Fruit fly (Drosophila melanogaster) whole organism, embryonic: ENCODE data around the gene aos.

Source experiments
- BtbVII ChIP-seq: fragments of 200-800 bp; sonication (Bioruptor generic); optimal IDR thresholded peaks from 3 replicates; lab custom pipeline; 2017; ENCODE audit warnings: missing biosample characterization, mild to moderate bottlenecking, missing genetic modification characterization
- CG10462 ChIP-seq: fragments of 200-800 bp; sonication (Bioruptor generic); optimal IDR thresholded peaks from 2 replicates; lab custom pipeline; 2016; ENCODE audit warnings: missing biosample characterization, missing genetic modification characterization
- CG11456 ChIP-seq: fragments of 200-800 bp; sonication (Bioruptor generic); IDR thresholded peaks from 3 replicates; pipeline ENCODE4 v1.3.6; 2022; ENCODE audit warnings: missing biosample characterization, missing genetic modification characterization
- CG12744 ChIP-seq: fragments of 200-800 bp; sonication (Bioruptor generic); optimal IDR thresholded peaks from 2 replicates; lab custom pipeline; 2016; ENCODE audit warnings: missing biosample characterization, missing genetic modification characterization
- CG14710 ChIP-seq: fragments of 200-800 bp; sonication (Bioruptor generic); optimal IDR thresholded peaks from 3 replicates; lab custom pipeline; 2019; ENCODE audit warnings: missing biosample characterization, mild to moderate bottlenecking, missing genetic modification characterization, moderate library complexity
- CG15011 ChIP-seq: fragments of 200-800 bp; sonication (Bioruptor generic); optimal IDR thresholded peaks from 3 replicates; lab custom pipeline; 2018; ENCODE audit warnings: missing biosample characterization, mild to moderate bottlenecking, missing genetic modification characterization
- CG1529 ChIP-seq: fragments of 200-800 bp; sonication (Bioruptor generic); optimal IDR thresholded peaks from 3 replicates; lab custom pipeline; 2018; ENCODE audit warnings: missing biosample characterization, missing genetic modification characterization
- CG15514 ChIP-seq: fragments of 200-800 bp; sonication (Bioruptor generic); optimal IDR thresholded peaks from 3 replicates; lab custom pipeline; 2017; ENCODE audit warnings: missing biosample characterization, missing genetic modification characterization, mild to moderate bottlenecking, moderate library complexity, missing genetic modification reagents
- CG16813 ChIP-seq: fragments of 200-800 bp; sonication (Bioruptor generic); IDR thresholded peaks from 3 replicates; pipeline ENCODE4 v1.3.6; 2022; ENCODE audit warnings: missing biosample characterization, missing genetic modification characterization; ENCODE audit not compliant: partially characterized antibody
- CG17359 ChIP-seq: fragments of 200-800 bp; sonication (Bioruptor generic); optimal IDR thresholded peaks from 3 replicates; lab custom pipeline; 2018; ENCODE audit warnings: missing biosample characterization, mild to moderate bottlenecking, missing genetic modification characterization, moderate library complexity
- CG17568 ChIP-seq: fragments of 200-800 bp; sonication (Bioruptor generic); optimal IDR thresholded peaks from 2 replicates; lab custom pipeline; 2018; ENCODE audit warnings: missing biosample characterization, mild to moderate bottlenecking, missing genetic modification characterization, moderate library complexity
- CG2116 ChIP-seq: fragments of 200-800 bp; sonication (Bioruptor generic); optimal IDR thresholded peaks from 3 replicates; lab custom pipeline; 2018; ENCODE audit warnings: missing biosample characterization, mild to moderate bottlenecking, missing genetic modification characterization
- CG2199 ChIP-seq: fragments of 200-800 bp; sonication (Bioruptor generic); IDR thresholded peaks from 3 replicates; pipeline ENCODE4 v1.3.6; 2022; ENCODE audit warnings: missing biosample characterization, missing genetic modification characterization
- CG30020 ChIP-seq: fragments of 200-800 bp; optimal IDR thresholded peaks from 2 replicates; lab custom pipeline; 2019; ENCODE audit warnings: missing biosample characterization, mild to moderate bottlenecking, missing genetic modification characterization, moderate library complexity
- CG3065 ChIP-seq: fragments of 200-800 bp; sonication (Bioruptor generic); optimal IDR thresholded peaks from 2 replicates; lab custom pipeline; 2016; ENCODE audit warnings: missing biosample characterization, missing genetic modification characterization
- CG3163 ChIP-seq: fragments of 200-800 bp; sonication (Bioruptor generic); optimal IDR thresholded peaks from 3 replicates; lab custom pipeline; 2016; ENCODE audit warnings: missing biosample characterization, missing genetic modification characterization
- CG3281 ChIP-seq: fragments of 200-800 bp; sonication (Bioruptor generic); optimal IDR thresholded peaks from 3 replicates; lab custom pipeline; 2017; ENCODE audit warnings: missing biosample characterization, mild to moderate bottlenecking, missing genetic modification characterization
- CG42726 ChIP-seq: fragments of 200-800 bp; sonication (Bioruptor generic); IDR thresholded peaks from 2 replicates; pipeline ENCODE4 v1.3.6; 2022; ENCODE audit warnings: missing biosample characterization, missing genetic modification characterization; ENCODE audit not compliant: partially characterized antibody
- CG6254 ChIP-seq: fragments of 200-800 bp; sonication (Bioruptor generic); optimal IDR thresholded peaks from 3 replicates; lab custom pipeline; 2017; ENCODE audit warnings: mild to moderate bottlenecking, missing biosample characterization, missing genetic modification reagents, missing genetic modification characterization
- CG7839 ChIP-seq: fragments of 200-800 bp; sonication (Bioruptor generic); optimal IDR thresholded peaks from 3 replicates; lab custom pipeline; 2018; ENCODE audit warnings: missing biosample characterization, mild to moderate bottlenecking, missing genetic modification characterization, moderate library complexity
- CG9437 ChIP-seq: fragments of 200-800 bp; sonication (Bioruptor generic); optimal IDR thresholded peaks from 2 replicates; lab custom pipeline; 2018; ENCODE audit warnings: missing biosample characterization, mild to moderate bottlenecking, missing genetic modification characterization
- D19B ChIP-seq: fragments of 200-800 bp; sonication (Bioruptor generic); optimal IDR thresholded peaks from 2 replicates; lab custom pipeline; 2017; ENCODE audit warnings: missing biosample characterization, mild to moderate bottlenecking, missing genetic modification characterization
- Dip2 ChIP-seq: fragments of 200-800 bp; sonication (Bioruptor generic); IDR thresholded peaks from 2 replicates; pipeline ENCODE4 v1.3.6; 2022; ENCODE audit warnings: missing biosample characterization, missing genetic modification characterization
- E2f2 ChIP-seq: fragments of 200-800 bp; sonication (Bioruptor generic); IDR thresholded peaks from 2 replicates; pipeline ENCODE4 v1.3.6; 2022; ENCODE audit warnings: missing biosample characterization, missing genetic modification characterization
- Ets97D ChIP-seq: fragments of 200-800 bp; sonication (Bioruptor generic); optimal IDR thresholded peaks from 3 replicates; lab custom pipeline; 2016; ENCODE audit warnings: missing biosample characterization, missing genetic modification characterization
- HLH4C ChIP-seq: fragments of 200-800 bp; sonication (Bioruptor generic); IDR thresholded peaks from 3 replicates; pipeline ENCODE4 v1.3.6; 2022; ENCODE audit warnings: missing biosample characterization, missing genetic modification characterization; ENCODE audit not compliant: partially characterized antibody
- HLH54F ChIP-seq: fragments of 200-800 bp; sonication (Bioruptor generic); optimal IDR thresholded peaks from 3 replicates; lab custom pipeline; 2016; ENCODE audit warnings: missing biosample characterization, missing genetic modification characterization
- Kr ChIP-seq: fragments of 200-800 bp; sonication (Bioruptor generic); optimal IDR thresholded peaks from 2 replicates; lab custom pipeline; 2017; ENCODE audit warnings: missing biosample characterization, mild to moderate bottlenecking, missing genetic modification characterization
- Mrtf ChIP-seq: fragments of 200-800 bp; sonication (Bioruptor generic); IDR thresholded peaks from 3 replicates; pipeline ENCODE4 v1.3.6; 2022; ENCODE audit warnings: missing biosample characterization, missing genetic modification characterization
- Poxn ChIP-seq: fragments of 200-800 bp; sonication (Bioruptor generic); IDR thresholded peaks from 2 replicates; pipeline ENCODE4 v1.3.6; 2022; ENCODE audit warnings: missing biosample characterization, missing genetic modification characterization
- aop ChIP-seq: fragments of 200-800 bp; sonication (Bioruptor generic); IDR thresholded peaks from 2 replicates; pipeline ENCODE4 v1.3.6; 2022; ENCODE audit warnings: missing biosample characterization, missing genetic modification characterization
- bab2 ChIP-seq: fragments of 200-800 bp; sonication (Bioruptor generic); optimal IDR thresholded peaks from 2 replicates; lab custom pipeline; 2016; ENCODE audit warnings: missing biosample characterization, missing genetic modification characterization
- br ChIP-seq: fragments of >200 bp; optimal IDR thresholded peaks from 2 replicates; lab custom pipeline; 2017
- cg ChIP-seq: fragments of 200-800 bp; sonication (Bioruptor generic); optimal IDR thresholded peaks from 3 replicates; lab custom pipeline; 2019; ENCODE audit warnings: missing biosample characterization, mild to moderate bottlenecking, missing genetic modification characterization, moderate library complexity
- corto ChIP-seq: fragments of 200-800 bp; sonication (Bioruptor generic); optimal IDR thresholded peaks from 2 replicates; lab custom pipeline; 2016; ENCODE audit warnings: missing biosample characterization, mild to moderate bottlenecking, missing genetic modification characterization, moderate library complexity
- dysf ChIP-seq: fragments of 200-800 bp; sonication (Bioruptor generic); IDR thresholded peaks from 3 replicates; pipeline ENCODE4 v1.3.6; 2022; ENCODE audit warnings: missing biosample characterization, missing genetic modification characterization
- emc ChIP-seq: fragments of 200-800 bp; sonication (Bioruptor generic); optimal IDR thresholded peaks from 2 replicates; lab custom pipeline; 2016; ENCODE audit warnings: missing biosample characterization, missing genetic modification characterization
- fd102C ChIP-seq: fragments of 200-800 bp; sonication (Bioruptor generic); optimal IDR thresholded peaks from 2 replicates; lab custom pipeline; 2018; ENCODE audit warnings: missing biosample characterization, mild to moderate bottlenecking, missing genetic modification characterization, moderate library complexity
- gcm ChIP-seq: fragments of 200-800 bp; sonication (Bioruptor generic); optimal IDR thresholded peaks from 2 replicates; lab custom pipeline; 2019; ENCODE audit warnings: missing biosample characterization, mild to moderate bottlenecking, missing genetic modification characterization, moderate library complexity
- gro ChIP-seq: fragments of 200-800 bp; sonication (Bioruptor generic); optimal IDR thresholded peaks from 2 replicates; lab custom pipeline; 2016; ENCODE audit warnings: missing biosample characterization, missing genetic modification characterization
- mld ChIP-seq: fragments of 200-800 bp; sonication (Bioruptor generic); IDR thresholded peaks from 3 replicates; pipeline ENCODE4 v1.3.6; 2022; ENCODE audit warnings: missing biosample characterization, missing genetic modification characterization; ENCODE audit not compliant: partially characterized antibody
- nerfin-2 ChIP-seq: fragments of 200-800 bp; sonication (Bioruptor generic); IDR thresholded peaks from 2 replicates; pipeline ENCODE4 v1.3.6; 2022; ENCODE audit warnings: missing biosample characterization, missing genetic modification characterization; ENCODE audit not compliant: partially characterized antibody
- pum ChIP-seq: fragments of 200-800 bp; sonication (Bioruptor generic); optimal IDR thresholded peaks from 2 replicates; lab custom pipeline; 2016; ENCODE audit warnings: missing biosample characterization, missing genetic modification characterization
- rib ChIP-seq: fragments of 200-800 bp; sonication (Bioruptor generic); IDR thresholded peaks from 2 replicates; pipeline ENCODE4 v1.3.6; 2022; ENCODE audit warnings: missing biosample characterization, missing genetic modification characterization
- sens ChIP-seq: fragments of 200-800 bp; sonication (Bioruptor generic); peaks from one replicate; lab custom pipeline; 2016; ENCODE audit warnings: missing biosample characterization, missing genetic modification characterization
- sim ChIP-seq: fragments of 200-800 bp; sonication (Bioruptor generic); IDR thresholded peaks from 2 replicates; pipeline ENCODE4 v1.3.6; 2022; ENCODE audit warnings: missing biosample characterization, missing genetic modification characterization
- slp2 ChIP-seq: fragments of 200-800 bp; sonication (Bioruptor generic); optimal IDR thresholded peaks from 2 replicates; lab custom pipeline; 2016; ENCODE audit warnings: missing biosample characterization, missing genetic modification characterization
- sr ChIP-seq: fragments of 200-800 bp; sonication (Bioruptor generic); IDR thresholded peaks from 3 replicates; pipeline ENCODE4 v1.3.6; 2022; ENCODE audit warnings: missing biosample characterization, missing genetic modification characterization
- tup ChIP-seq: fragments of 200-800 bp; sonication (Bioruptor generic); optimal IDR thresholded peaks from 2 replicates; lab custom pipeline; 2016; ENCODE audit warnings: missing biosample characterization, mild to moderate bottlenecking, missing genetic modification characterization, moderate library complexity
- tx ChIP-seq: fragments of 200-800 bp; sonication (Bioruptor generic); optimal IDR thresholded peaks from 2 replicates; lab custom pipeline; 2016; ENCODE audit warnings: missing biosample characterization, missing genetic modification characterization
- vnd ChIP-seq: fragments of 200-800 bp; sonication (Bioruptor generic); IDR thresholded peaks from 3 replicates; pipeline ENCODE4 v1.3.6; 2022; ENCODE audit warnings: missing biosample characterization, missing genetic modification characterization; ENCODE audit not compliant: partially characterized antibody
- wdn ChIP-seq: fragments of 200-800 bp; sonication (Bioruptor generic); IDR thresholded peaks from 2 replicates; pipeline ENCODE4 v1.3.6; 2022; ENCODE audit warnings: missing biosample characterization, missing genetic modification characterization

The aos gene

dm6 chr3L:16494651-16495074 is 11.2 kb upstream of the aos start (continued):
- no peak for TF ChIP-seq vnd (GFP tag; lab: Robert Waterston, UW)
- TF ChIP-seq tup (GFP tag; lab: Kevin White, UChicago), result no peak
- no peak for TF ChIP-seq Kr
- TF ChIP-seq br (lab: Kevin White, UChicago), result no peak
- TF ChIP-seq CG10462 (GFP tag; lab: Kevin White, UChicago), result no peak
- no peak for TF ChIP-seq CG2199 (GFP tag; lab: Robert Waterston, UW)
- TF ChIP-seq CG3065, result no peak
- TF ChIP-seq corto (GFP tag; lab: Kevin White, UChicago), result no peak
- no peak for TF ChIP-seq cg (GFP tag; lab: Kevin White, UChicago)
- TF ChIP-seq slp2 (GFP tag; lab: Kevin White, UChicago), result no peak
- TF ChIP-seq CG6254 (GFP tag; lab: Kevin White, UChicago), result no peak
- TF ChIP-seq sens (GFP tag; lab: Kevin White, UChicago), result peak; percentile 90
- no peak for TF ChIP-seq Poxn
- TF ChIP-seq gro (GFP tag; lab: Kevin White, UChicago), result no peak
- no peak for TF ChIP-seq rib (GFP tag; lab: Robert Waterston, UW)
- TF ChIP-seq HLH4C (GFP tag; lab: Robert Waterston, UW), result no peak
- TF ChIP-seq CG9437, result peak; percentile 14
- no peak for TF ChIP-seq CG14710
- TF ChIP-seq bab2, result peak; percentile 18
- TF ChIP-seq CG17568, result no peak
- no peak for TF ChIP-seq CG42726 (GFP tag; lab: Robert Waterston, UW)
- TF ChIP-seq sr (GFP tag; lab: Robert Waterston, UW), result no peak
- peak; percentile 26 for TF ChIP-seq CG17359 (tag; lab: Kevin White, UChicago)
- TF ChIP-seq E2f2 (GFP tag; lab: Robert Waterston, UW), result no peak
- TF ChIP-seq CG15011 (GFP tag; lab: Kevin White, UChicago), result no peak
- peak; percentile 5 for TF ChIP-seq HLH54F
- no peak for TF ChIP-seq pum (GFP tag; lab: Kevin White, UChicago)
- TF ChIP-seq CG30020 (tag; lab: Kevin White, UChicago), result no peak
- TF ChIP-seq CG3163 (GFP tag; lab: Kevin White, UChicago), result no peak
- no peak for TF ChIP-seq Mrtf
- TF ChIP-seq CG1529 (GFP tag; lab: Kevin White, UChicago), result no peak
- peak; percentile 54 for TF ChIP-seq CG3281 (GFP tag; lab: Kevin White, UChicago)
- no peak for TF ChIP-seq D19B
- no peak for TF ChIP-seq CG12744 (GFP tag; lab: Kevin White, UChicago)
- TF ChIP-seq Dip2 (GFP tag; lab: Robert Waterston, UW), result no peak
- no peak for TF ChIP-seq nerfin-2
- TF ChIP-seq Ets97D, result no peak
- no peak for TF ChIP-seq CG7839 (tag; lab: Kevin White, UChicago)
- TF ChIP-seq CG16813, result no peak
- no peak for TF ChIP-seq CG11456 (GFP tag; lab: Robert Waterston, UW)
- TF ChIP-seq CG2116, result no peak
- TF ChIP-seq BtbVII, result peak; percentile 25
- TF ChIP-seq mld (GFP tag; lab: Robert Waterston, UW), result no peak
- no peak for TF ChIP-seq aop
- no peak for TF ChIP-seq wdn
- no peak for TF ChIP-seq CG15514 (GFP tag; lab: Kevin White, UChicago)
- no peak for TF ChIP-seq gcm (GFP tag; lab: Kevin White, UChicago)
- TF ChIP-seq dysf (GFP tag; lab: Robert Waterston, UW), result peak; percentile 22; the same call in 1 of the 3 replicates
- TF ChIP-seq sim (GFP tag; lab: Robert Waterston, UW), result no peak
- TF ChIP-seq emc (GFP tag; lab: Kevin White, UChicago), result no peak
- TF ChIP-seq fd102C, result no peak
- no peak for TF ChIP-seq tx
